Worm (Caenorhabditis elegans): ENCODE measurements around the gene pcs-1.

pcs-1 gene

ce11 chrII:11537115-11537514 lies 40.4 kb downstream of the pcs-1 start (continued):
- no peak for TF ChIP-seq F39B2.1 (GFP tag; IDR thresholded peaks at IDR 0.05)
- peak; percentile 95 for TF ChIP-seq xnd-1 (tag; optimal IDR thresholded peaks at IDR 0.05)
- no peak for TF ChIP-seq rpc-1 (optimal IDR thresholded peaks at IDR 0.05)
- TF ChIP-seq rpc-1 (tag; optimal IDR thresholded peaks at IDR 0.05) = no peak
- peak; percentile 94 for TF ChIP-seq ceh-91 (GFP tag; IDR thresholded peaks at IDR 0.05)
- TF ChIP-seq tlf-1 (GFP tag; optimal IDR thresholded peaks at IDR 0.05) = peak; percentile 81
- TF ChIP-seq snpc-4 (GFP tag; optimal IDR thresholded peaks at IDR 0.05) = no peak
- peak in 2 of 4 experiments; percentile 19 to 23 for TF ChIP-seq snpc-4 (tag; optimal IDR thresholded peaks at IDR 0.05)
- peak; percentile 85 for TF ChIP-seq zfh-2 (GFP tag; conservative IDR thresholded peaks at IDR 0.05)
- no peak for TF ChIP-seq gei-17 (GFP tag; optimal IDR thresholded peaks at IDR 0.05)
- TF ChIP-seq efl-1 (GFP tag; optimal IDR thresholded peaks at IDR 0.05) = peak; percentile 97
- no peak for TF ChIP-seq sea-2 (GFP tag; IDR thresholded peaks at IDR 0.05)
- TF ChIP-seq snpc-1.1 (tag; optimal IDR thresholded peaks at IDR 0.05; ENCODE audit: insufficient read depth) = no peak
- no peak for TF ChIP-seq egl-18 (GFP tag; IDR thresholded peaks at IDR 0.05)
- TF ChIP-seq F22D6.2 (tag; optimal IDR thresholded peaks at IDR 0.05) = no peak
- TF ChIP-seq D2030.7 (GFP tag; IDR thresholded peaks at IDR 0.05) = peak; percentile 95
- no peak for TF ChIP-seq ztf-3 (GFP tag; optimal IDR thresholded peaks at IDR 0.05)
- peak; percentile 81 for TF ChIP-seq lin-54 (GFP tag; optimal IDR thresholded peaks at IDR 0.05)
- TF ChIP-seq somi-1 (GFP tag; optimal IDR thresholded peaks at IDR 0.05) = no peak
- TF ChIP-seq ceh-27 (GFP tag; optimal IDR thresholded peaks at IDR 0.05) = peak; percentile 6
- TF ChIP-seq snpc-1.3 (tag; optimal IDR thresholded peaks at IDR 0.05; ENCODE audit: insufficient read depth) = no peak
- TF ChIP-seq let-526 (GFP tag; IDR thresholded peaks at IDR 0.05) = no peak
- TF ChIP-seq egrh-3 (GFP tag; IDR thresholded peaks at IDR 0.05) = peak; percentile 82
- no peak for TF ChIP-seq atf-7 (tag; optimal IDR thresholded peaks at IDR 0.05)
- no peak for TF ChIP-seq akir-1 (GFP tag; optimal IDR thresholded peaks at IDR 0.05)
- no peak for TF ChIP-seq egl-44 (GFP tag; IDR thresholded peaks at IDR 0.05)
- no peak for TF ChIP-seq ceh-79 (tag; optimal IDR thresholded peaks at IDR 0.05)
- no peak for TF ChIP-seq ztf-26 (tag; optimal IDR thresholded peaks at IDR 0.05)
- TF ChIP-seq nhr-120 (GFP tag; IDR thresholded peaks at IDR 0.05) = no peak
- peak; percentile 78 for TF ChIP-seq C17E4.6 (GFP tag; IDR thresholded peaks at IDR 0.05)
- TF ChIP-seq tbx-9 (tag; optimal IDR thresholded peaks at IDR 0.05; ENCODE audit: borderline replicate concordance) = no peak
- no peak for TF ChIP-seq bed-1 (GFP tag; IDR thresholded peaks at IDR 0.05)
- TF ChIP-seq rcor-1 (GFP tag; IDR thresholded peaks at IDR 0.05) = peak; percentile 47; the same call in 1 of the 2 replicates
- no peak for TF ChIP-seq ccch-3 (GFP tag; optimal IDR thresholded peaks at IDR 0.05)
- no peak for TF ChIP-seq cebp-2 (GFP tag; IDR thresholded peaks at IDR 0.05)
- no peak for TF ChIP-seq nfyb-1 (GFP tag; IDR thresholded peaks at IDR 0.05)
- TF ChIP-seq hmg-1.2 (GFP tag; IDR thresholded peaks at IDR 0.05) = peak; percentile 92
- 0 out of 2 replicates have a peak, but pooled peaks have one; percentile 38 for TF ChIP-seq attf-3 (GFP tag; conservative IDR thresholded peaks at IDR 0.05)
- no peak for TF ChIP-seq nfya-1 (tag; optimal IDR thresholded peaks at IDR 0.05; ENCODE audit: borderline replicate concordance, insufficient read depth)
- no peak for TF ChIP-seq nhr-27 (tag; optimal IDR thresholded peaks at IDR 0.05)
- TF ChIP-seq sptf-2 (GFP tag; optimal IDR thresholded peaks at IDR 0.05) = no peak
- TF ChIP-seq Y53F4B.3 (GFP tag; IDR thresholded peaks at IDR 0.05) = no peak
- TF ChIP-seq aptf-3 (GFP tag; IDR thresholded peaks at IDR 0.05) = no peak
- peak; percentile 92 for TF ChIP-seq dox-1 (GFP tag; IDR thresholded peaks at IDR 0.05)
- no peak for TF ChIP-seq K12H6.12 (tag; optimal IDR thresholded peaks at IDR 0.05)
- TF ChIP-seq F23B12.7 (tag; optimal IDR thresholded peaks at IDR 0.05; ENCODE audit: insufficient read depth) = no peak
- TF ChIP-seq lsl-1 (GFP tag; optimal IDR thresholded peaks at IDR 0.05) = peak; percentile 80
- TF ChIP-seq Y95B8A.8 (GFP tag; IDR thresholded peaks at IDR 0.05) = peak; percentile 81; the same call in 1 of the 2 replicates
- TF ChIP-seq him-1 (tag; optimal IDR thresholded peaks at IDR 0.05) = peak; percentile 30
- TF ChIP-seq nhr-179 (tag; optimal IDR thresholded peaks at IDR 0.05) = no peak
